Worm (Caenorhabditis elegans): ENCODE measurements around the gene mep-1.

The mep-1 gene

DNA sequence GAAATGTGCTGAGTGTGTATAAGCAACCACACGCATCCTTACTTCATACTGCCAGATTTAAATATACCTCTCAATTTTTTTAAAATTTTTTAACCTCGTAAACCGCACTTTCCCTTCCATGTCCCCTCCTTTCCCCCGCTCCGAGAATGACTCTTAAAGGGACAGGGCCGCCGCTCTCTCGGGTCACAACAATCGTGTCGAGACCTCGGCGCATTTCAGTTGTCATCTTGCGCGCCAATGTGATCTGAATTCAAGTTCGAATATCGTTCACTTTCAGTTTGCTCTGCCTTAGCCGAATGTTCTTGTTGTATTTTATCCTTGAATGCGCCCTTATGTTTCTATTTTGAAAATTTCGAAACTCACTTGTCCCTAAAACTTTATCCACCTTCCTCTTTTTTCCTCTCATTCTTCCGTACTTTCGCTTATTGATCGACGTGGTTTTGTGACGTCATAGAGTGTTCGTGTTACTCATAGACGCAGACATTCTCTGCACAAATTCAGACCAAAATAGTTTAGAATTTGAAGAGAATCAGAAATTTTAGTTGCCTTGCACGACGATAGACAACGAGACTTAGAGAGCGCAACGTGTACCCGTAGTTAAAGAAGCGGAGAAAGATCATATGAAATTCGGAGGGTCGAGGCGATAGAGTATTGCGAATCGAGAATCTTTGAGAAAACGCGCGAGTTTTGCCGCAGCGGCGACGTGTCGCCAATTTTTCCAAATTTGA, 2.1 kb upstream of the mep-1 start:
- TF ChIP-seq attf-6 (GFP tag; IDR thresholded peaks at IDR 0.05) = no peak
- TF ChIP-seq ets-4 (GFP tag; optimal IDR thresholded peaks at IDR 0.05) = no peak
- no peak for TF ChIP-seq sea-2 (GFP tag; IDR thresholded peaks at IDR 0.05)
- no peak for TF ChIP-seq unc-62 (GFP tag; optimal IDR thresholded peaks at IDR 0.05)
- TF ChIP-seq ztf-22 (GFP tag; optimal IDR thresholded peaks at IDR 0.05) = no peak
- TF ChIP-seq Y79H2A.3 (GFP tag; conservative IDR thresholded peaks at IDR 0.05) = no peak
- TF ChIP-seq xnd-1 (tag; optimal IDR thresholded peaks at IDR 0.05) = peak; percentile 38
- no peak for TF ChIP-seq F55B11.4 (tag; optimal IDR thresholded peaks at IDR 0.05; ENCODE audit: borderline replicate concordance, insufficient read depth)
- TF ChIP-seq mxl-1 (tag; optimal IDR thresholded peaks at IDR 0.05) = no peak
- peak; percentile 1 for TF ChIP-seq tbp1 (GFP tag; optimal IDR thresholded peaks at IDR 0.05)
- TF ChIP-seq F57C9.4 (tag; optimal IDR thresholded peaks at IDR 0.05) = no peak
- TF ChIP-seq F22D6.2 (tag; optimal IDR thresholded peaks at IDR 0.05) = no peak
- TF ChIP-seq C17E4.6 (GFP tag; IDR thresholded peaks at IDR 0.05) = no peak
- no peak for TF ChIP-seq aptf-3 (GFP tag; IDR thresholded peaks at IDR 0.05)
- no peak for TF ChIP-seq bed-1 (GFP tag; IDR thresholded peaks at IDR 0.05)
- no peak for TF ChIP-seq B0035.1 (tag; optimal IDR thresholded peaks at IDR 0.05)
- no peak for TF ChIP-seq D2030.7 (GFP tag; IDR thresholded peaks at IDR 0.05)
- TF ChIP-seq tlf-1 (GFP tag; optimal IDR thresholded peaks at IDR 0.05) = peak; percentile 34
- TF ChIP-seq dpff-1 (tag; optimal IDR thresholded peaks at IDR 0.05) = no peak
- TF ChIP-seq ceh-100 (GFP tag; IDR thresholded peaks at IDR 0.05) = no peak
- TF ChIP-seq let-607 (tag; optimal IDR thresholded peaks at IDR 0.05) = peak; percentile 42 to 78
- TF ChIP-seq F57A8.1 (GFP tag; optimal IDR thresholded peaks at IDR 0.05) = no peak
- TF ChIP-seq Y53G8AR.9 (GFP tag; conservative IDR thresholded peaks at IDR 0.05) = no peak; the same call in 1 of the 2 replicates
- TF ChIP-seq lin-40 (tag; optimal IDR thresholded peaks at IDR 0.05) = peak; percentile 70
- peak; percentile 73 for TF ChIP-seq madf-10 (tag; optimal IDR thresholded peaks at IDR 0.05)
- TF ChIP-seq F52B5.7 (tag; optimal IDR thresholded peaks at IDR 0.05) = no peak
- 0 out of 2 replicates have a peak, but pooled peaks have one; percentile 18 for TF ChIP-seq madf-3 (GFP tag; IDR thresholded peaks at IDR 0.05)
- peak; percentile 71 for TF ChIP-seq attf-5 (GFP tag; optimal IDR thresholded peaks at IDR 0.05)
- no peak for TF ChIP-seq ceh-58 (GFP tag; IDR thresholded peaks at IDR 0.05)
- peak; percentile 87 for TF ChIP-seq atf-7 (tag; optimal IDR thresholded peaks at IDR 0.05)
- TF ChIP-seq lir-1 (GFP tag; conservative IDR thresholded peaks at IDR 0.05) = 0 out of 2 replicates have a peak, but pooled peaks have one; percentile 26
- no peak for TF ChIP-seq snpc-4 (GFP tag; optimal IDR thresholded peaks at IDR 0.05)
- TF ChIP-seq snpc-4 (tag; optimal IDR thresholded peaks at IDR 0.05) = peak in 2 of 4 experiments; percentile 12 to 24
- TF ChIP-seq lin-26 (GFP tag; IDR thresholded peaks at IDR 0.05) = peak; percentile 62; the same call in 1 of the 2 replicates
- no peak for TF ChIP-seq egl-18 (GFP tag; IDR thresholded peaks at IDR 0.05)
- peak; percentile 33; the same call in 1 of the 2 replicates for TF ChIP-seq attf-3 (GFP tag; conservative IDR thresholded peaks at IDR 0.05)
- peak; percentile 78 for TF ChIP-seq efl-1 (GFP tag; optimal IDR thresholded peaks at IDR 0.05)
- no peak for TF ChIP-seq akir-1 (GFP tag; optimal IDR thresholded peaks at IDR 0.05)
- TF ChIP-seq madf-6 (GFP tag; IDR thresholded peaks at IDR 0.05) = peak; percentile 80
- TF ChIP-seq aptf-2 (GFP tag; conservative IDR thresholded peaks at IDR 0.05) = no peak
- TF ChIP-seq ceh-91 (GFP tag; IDR thresholded peaks at IDR 0.05) = no peak
- peak; percentile 36 for TF ChIP-seq athp-1 (tag; optimal IDR thresholded peaks at IDR 0.05)
- no peak for TF ChIP-seq ceh-27 (GFP tag; optimal IDR thresholded peaks at IDR 0.05)
- TF ChIP-seq sdz-38 (tag; optimal IDR thresholded peaks at IDR 0.05) = no peak
- TF ChIP-seq F33H1.4 (GFP tag; IDR thresholded peaks at IDR 0.05) = peak; percentile 73
- TF ChIP-seq gei-17 (GFP tag; optimal IDR thresholded peaks at IDR 0.05) = peak; percentile 29
- TF ChIP-seq repo-1 (tag; optimal IDR thresholded peaks at IDR 0.05) = no peak
- peak; percentile 40; the same call in 1 of the 2 replicates for TF ChIP-seq madf-8 (GFP tag; conservative IDR thresholded peaks at IDR 0.05)

Data from whole organism, young adult.